Worm (Caenorhabditis elegans): Measurements from ENCODE around the gene drr-2.

DNA sequence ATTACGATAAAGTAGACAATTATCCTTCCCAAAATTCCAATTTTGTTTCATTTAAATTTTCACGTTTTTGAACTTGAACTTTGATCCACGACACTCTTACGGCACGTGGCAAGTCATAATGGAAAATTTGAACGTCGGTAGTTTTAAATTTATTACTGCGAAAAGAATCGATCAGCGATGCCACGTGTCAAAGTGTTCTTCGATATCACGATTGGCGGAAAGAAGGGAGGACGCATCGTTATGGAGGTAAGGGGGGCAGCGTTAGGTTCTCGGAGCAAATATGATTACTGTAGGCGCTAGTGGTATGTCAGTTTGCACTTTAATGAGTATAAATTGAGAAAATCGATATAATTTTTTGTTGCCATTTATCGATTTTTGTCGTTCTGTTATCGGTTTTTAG, 49.2 kb upstream of the drr-2 start, which contains the start of gene cyn-2:
- TF ChIP-seq nhr-11 (tag; optimal IDR thresholded peaks at IDR 0.05) (no peak), unc-39 (tag; optimal IDR thresholded peaks at IDR 0.05) (no peak), snpc-4 (tag; optimal IDR thresholded peaks at IDR 0.05) (no peak), nhr-28 (tag; optimal IDR thresholded peaks at IDR 0.05) (no peak), ceh-28 (tag; optimal IDR thresholded peaks at IDR 0.05) (peak; percentile 27), aly-2 (tag; optimal IDR thresholded peaks at IDR 0.05) (no peak), nhr-77 (tag; optimal IDR thresholded peaks at IDR 0.05) (no peak), lsy-12 (tag; optimal IDR thresholded peaks at IDR 0.05) (no peak), nhr-43 (tag; optimal IDR thresholded peaks at IDR 0.05; ENCODE audit: poor library complexity, severe bottlenecking) (no peak), sea-2 (GFP tag; optimal IDR thresholded peaks at IDR 0.05) (no peak), nhr-23 (tag; optimal IDR thresholded peaks at IDR 0.05) (no peak), pha-4 (tag; optimal IDR thresholded peaks at IDR 0.05) (no peak), ceh-16 (tag; optimal IDR thresholded peaks at IDR 0.05) (no peak), zag-1 (tag; optimal IDR thresholded peaks at IDR 0.05) (no peak)
